Worm (Caenorhabditis elegans) whole organism, L3 larva: ENCODE data around the gene T22F3.11.

ENCODE experiments used
- aly-2 ChIP-seq: fragments of 150-350 bp; optimal IDR thresholded peaks from 2 replicates; lab custom pipeline; 2014; ENCODE audit warnings: missing biosample characterization, missing genetic modification characterization
- ceh-28 ChIP-seq: fragments of 150-350 bp; optimal IDR thresholded peaks from 2 replicates; lab custom pipeline; 2014; ENCODE audit warnings: missing biosample characterization, missing genetic modification reagents, missing genetic modification characterization
- fkh-10 ChIP-seq: sonication (generic microtip); optimal IDR thresholded peaks from 2 replicates; lab custom pipeline; 2017; ENCODE audit warnings: missing biosample characterization, missing genetic modification reagents, missing genetic modification characterization
- lin-39 ChIP-seq: fragments of 150-350 bp; optimal IDR thresholded peaks from 2 replicates; lab custom pipeline; 2018; ENCODE audit warnings: missing biosample characterization, missing genetic modification reagents, missing genetic modification characterization
- mdl-1 ChIP-seq: fragments of 150-350 bp; optimal IDR thresholded peaks from 2 replicates; lab custom pipeline; 2014; ENCODE audit warnings: missing biosample characterization, missing genetic modification characterization
- nfya-1 ChIP-seq: sonication (generic microtip); optimal IDR thresholded peaks from 2 replicates; lab custom pipeline; 2017; ENCODE audit warnings: missing genetic modification characterization, mild to moderate bottlenecking, missing compliant biosample characterization, antibody characterized with exemption, moderate library complexity; ENCODE audit not compliant: insufficient read depth
- nhr-11 ChIP-seq: fragments of 150-350 bp; optimal IDR thresholded peaks from 2 replicates; lab custom pipeline; 2014; ENCODE audit warnings: missing biosample characterization, missing genetic modification characterization
- nhr-25 ChIP-seq: sonication (generic microtip); optimal IDR thresholded peaks from 2 replicates; lab custom pipeline; 2017; ENCODE audit warnings: missing biosample characterization, missing genetic modification characterization
- skn-1 ChIP-seq: fragments of 150-350 bp; optimal IDR thresholded peaks from 2 replicates; lab custom pipeline; 2014; ENCODE audit warnings: missing biosample characterization, missing genetic modification characterization
- snpc-4 ChIP-seq: fragments of 150-350 bp; optimal IDR thresholded peaks from 2 replicates; lab custom pipeline; 2014; ENCODE audit warnings: missing biosample characterization, missing genetic modification characterization
- unc-62 ChIP-seq: fragments of 150-350 bp; sonication (generic microtip); optimal IDR thresholded peaks from 4 replicates; lab custom pipeline; 2014; ENCODE audit warnings: missing biosample characterization, missing genetic modification reagents, missing genetic modification characterization
- ztf-4 ChIP-seq: fragments of 150-350 bp; optimal IDR thresholded peaks from 2 replicates; lab custom pipeline; 2014; ENCODE audit warnings: missing biosample characterization, missing genetic modification characterization

DNA sequence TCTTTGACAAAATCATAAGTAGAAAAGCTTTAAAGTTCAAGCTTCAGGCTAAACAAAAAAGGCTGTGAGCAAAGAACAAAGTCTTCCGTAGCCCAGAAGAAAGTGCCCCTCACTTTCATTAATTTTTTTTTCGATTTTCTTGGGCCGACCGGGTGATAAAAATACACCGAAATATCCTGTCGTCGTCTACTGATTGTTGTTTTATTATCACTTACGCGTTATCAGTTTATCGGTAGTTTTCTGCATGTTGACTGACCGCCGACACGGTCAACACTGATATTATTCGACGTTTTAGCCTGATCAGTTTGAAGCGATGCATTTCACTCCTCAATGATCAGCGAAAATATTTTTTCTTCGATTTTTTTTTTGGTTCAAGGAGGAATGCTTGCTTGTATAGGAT, 34.0 kb downstream of the T22F3.11 start:
- no peak for TF ChIP-seq ceh-28 (tag; lab: Kevin White, UChicago)
- TF ChIP-seq lin-39 (tag; lab: Kevin White, UChicago): no peak
- no peak for TF ChIP-seq nfya-1 (tag; lab: Kevin White, UChicago)
- no peak for TF ChIP-seq nhr-25 (tag; lab: Kevin White, UChicago)
- TF ChIP-seq mdl-1 (tag; lab: Kevin White, UChicago): no peak
- no peak for TF ChIP-seq ztf-4 (tag; lab: Kevin White, UChicago)
- no peak for TF ChIP-seq snpc-4 (tag; lab: Kevin White, UChicago)
- no peak for TF ChIP-seq fkh-10 (GFP tag; lab: Kevin White, UChicago)
- no peak for TF ChIP-seq unc-62 (GFP tag; lab: Kevin White, UChicago)
- TF ChIP-seq skn-1 (tag; lab: Kevin White, UChicago): no peak
- no peak for TF ChIP-seq nhr-11 (tag; lab: Kevin White, UChicago)
- TF ChIP-seq aly-2 (tag; lab: Kevin White, UChicago): no peak
